Worm (Caenorhabditis elegans): Measurements from ENCODE around the gene ergi-2.
A peak's percentile ranks its signal among the peaks of the same experiment; 100 is the strongest.

Gene ergi-2

ce11 chrX:15010941-15011340, 3.8 kb upstream of the ergi-2 start:
- no peak for TF ChIP-seq nhr-85 (tag)
- peak; percentile 26 for TF ChIP-seq snpc-4 (tag; optimal IDR thresholded peaks at IDR 0.05)
- TF ChIP-seq hlh-17 (GFP tag; optimal IDR thresholded peaks at IDR 0.05; ENCODE audit: borderline replicate concordance), result no peak

- TF ChIP-seq snu-23 (GFP tag; optimal IDR thresholded peaks at IDR 0.05), result no peak
- TF ChIP-seq egl-13 (tag; optimal IDR thresholded peaks at IDR 0.05), result peak; percentile 61
- no peak for TF ChIP-seq unc-30 (tag; optimal IDR thresholded peaks at IDR 0.05)
- no peak for TF ChIP-seq nhr-19 (GFP tag; conservative IDR thresholded peaks at IDR 0.05)
- peak; percentile 54 for TF ChIP-seq unc-86 (tag; optimal IDR thresholded peaks at IDR 0.05)
- TF ChIP-seq nhr-71 (tag; optimal IDR thresholded peaks at IDR 0.05), result peak; percentile 40
- TF ChIP-seq ztf-4 (tag; optimal IDR thresholded peaks at IDR 0.05), result no peak
- TF ChIP-seq ceh-82 (tag; optimal IDR thresholded peaks at IDR 0.05), result no peak
- peak; percentile 15 for TF ChIP-seq swsn-7 (tag; optimal IDR thresholded peaks at IDR 0.05)
- no peak for TF ChIP-seq mdl-1 (tag; optimal IDR thresholded peaks at IDR 0.05)
- no peak for TF ChIP-seq sptf-1 (tag; optimal IDR thresholded peaks at IDR 0.05)
- 0 out of 2 replicates have a peak, but pooled peaks have one; percentile 13 for TF ChIP-seq ceh-88 (GFP tag; IDR thresholded peaks at IDR 0.05)
- TF ChIP-seq lin-14 (GFP tag; optimal IDR thresholded peaks at IDR 0.05), result peak; percentile 72
- TF ChIP-seq hpl-2 (GFP tag; optimal IDR thresholded peaks at IDR 0.05), result no peak
- no peak for TF ChIP-seq fkh-8 (tag; optimal IDR thresholded peaks at IDR 0.05)
- no peak for TF ChIP-seq nhr-84 (tag; optimal IDR thresholded peaks at IDR 0.05)
- TF ChIP-seq C04F5.9 (tag; optimal IDR thresholded peaks at IDR 0.05), result no peak
Measured at ce11 chrX:15008697-15009096, 1.6 kb upstream of the ergi-2 start.

ce11 chrX:15003891-15004550, 3.1 kb downstream of the ergi-2 start, which contains the start of gene slc-25A18.1:
Gene slc-25A18.1, minus strand, starts transcription at chrX:15003941.
- TF ChIP-seq alr-1 (tag; optimal IDR thresholded peaks at IDR 0.05; ENCODE audit: borderline replicate concordance) (no peak), zip-4 (GFP tag; optimal IDR thresholded peaks at IDR 0.05) (no peak), dsc-1 (tag; optimal IDR thresholded peaks at IDR 0.05) (no peak), xbp-1 (tag; optimal IDR thresholded peaks at IDR 0.05) (no peak), lin-14 (GFP tag; optimal IDR thresholded peaks at IDR 0.05) (no peak), efl-1 (optimal IDR thresholded peaks at IDR 0.05) (no peak), efl-1 (GFP tag; optimal IDR thresholded peaks at IDR 0.05 in 1 of 2) (peak in 1 of 2 experiments; percentile 41), elt-2 (tag; optimal IDR thresholded peaks at IDR 0.05) (peak; percentile 18), ets-5 (GFP tag; IDR thresholded peaks at IDR 0.05) (no peak), ceh-63 (GFP tag; optimal IDR thresholded peaks at IDR 0.05) (no peak)

ce11 chrX:14999101-14999500, 8.0 kb downstream of the ergi-2 start, which contains the start of gene cutl-3:
Gene cutl-3, minus strand, starts transcription at chrX:14999201.
- no peak for TF ChIP-seq egl-27 (tag; optimal IDR thresholded peaks at IDR 0.05)
- TF ChIP-seq hpl-2 (GFP tag; optimal IDR thresholded peaks at IDR 0.05), result no peak
- no peak for TF ChIP-seq lin-39 (tag; optimal IDR thresholded peaks at IDR 0.05)
- no peak for TF ChIP-seq jun-1 (tag; optimal IDR thresholded peaks at IDR 0.05)
- TF ChIP-seq isw-1 (GFP tag; IDR thresholded peaks at IDR 0.05), result no peak
- TF ChIP-seq unc-98 (GFP tag; IDR thresholded peaks at IDR 0.05), result no peak
- no peak for TF ChIP-seq xbp-1 (tag; optimal IDR thresholded peaks at IDR 0.05)
- TF ChIP-seq elt-2 (tag; optimal IDR thresholded peaks at IDR 0.05), result no peak
- TF ChIP-seq F16B12.6 (tag; optimal IDR thresholded peaks at IDR 0.05), result no peak
- TF ChIP-seq zip-4 (GFP tag; optimal IDR thresholded peaks at IDR 0.05), result no peak
- no peak for TF ChIP-seq nhr-85 (tag)
- no peak for TF ChIP-seq aly-2 (tag; optimal IDR thresholded peaks at IDR 0.05)
- no peak for TF ChIP-seq lir-3 (tag; optimal IDR thresholded peaks at IDR 0.05; ENCODE audit: poor library complexity)
